Worm (Caenorhabditis elegans) whole organism, young adult: Measurements from ENCODE around the gene F14F8.9.

Experiments used
- B0336.3 ChIP-seq: fragments of 200-800 bp; sonication (Bioruptor generic); IDR thresholded peaks from 2 replicates; pipeline ENCODE4 v1.3.6; 2022; ENCODE audit warnings: missing genetic modification characterization, missing compliant biosample characterization
- F33H1.4 ChIP-seq: fragments of 200-800 bp; sonication (Bioruptor generic); IDR thresholded peaks from 2 replicates; pipeline ENCODE4 v1.3.6; 2022; ENCODE audit warnings: missing genetic modification reagents, missing genetic modification characterization, missing compliant biosample characterization
- F57A8.1 ChIP-seq: fragments of 200-800 bp; sonication (Bioruptor generic); optimal IDR thresholded peaks from 2 replicates; lab custom pipeline; 2018; ENCODE audit warnings: mild to moderate bottlenecking, missing genetic modification characterization, moderate library complexity, missing compliant biosample characterization
- T07F8.4 ChIP-seq: sonication (generic microtip); optimal IDR thresholded peaks from 2 replicates; lab custom pipeline; 2016; ENCODE audit warnings: mild to moderate bottlenecking, missing genetic modification characterization, moderate library complexity, missing compliant biosample characterization
- Y56A3A.18 ChIP-seq: fragments of 200-800 bp; sonication (Bioruptor generic); IDR thresholded peaks from 2 replicates; pipeline ENCODE4 v1.3.6; 2022; ENCODE audit warnings: missing genetic modification reagents, missing genetic modification characterization, missing compliant biosample characterization
- Y67H2A.10 ChIP-seq: fragments of 200-800 bp; sonication (Bioruptor generic); conservative IDR thresholded peaks from 2 replicates; pipeline ENCODE4 v1.3.6; 2022; ENCODE audit warnings: missing genetic modification reagents, missing genetic modification characterization, missing compliant biosample characterization
- attf-3 ChIP-seq: fragments of 200-800 bp; sonication (Bioruptor generic); conservative IDR thresholded peaks from 2 replicates; pipeline ENCODE4 v1.3.6; 2022; ENCODE audit warnings: missing genetic modification reagents, missing genetic modification characterization, missing compliant biosample characterization
- ceh-27 ChIP-seq: fragments of 200-800 bp; sonication (Bioruptor generic); optimal IDR thresholded peaks from 2 replicates; lab custom pipeline; 2018; ENCODE audit warnings: mild to moderate bottlenecking, missing genetic modification characterization, moderate library complexity, missing compliant biosample characterization
- ekl-4 ChIP-seq: fragments of 200-800 bp; sonication (Bioruptor generic); IDR thresholded peaks from 2 replicates; pipeline ENCODE4 v1.3.6; 2022; ENCODE audit warnings: missing genetic modification reagents, missing genetic modification characterization, missing compliant biosample characterization
- lin-26 ChIP-seq: fragments of 200-800 bp; sonication (Bioruptor generic); IDR thresholded peaks from 2 replicates; pipeline ENCODE4 v1.3.6; 2022; ENCODE audit warnings: missing genetic modification reagents, missing genetic modification characterization, missing compliant biosample characterization
- madf-10 ChIP-seq: sonication (generic microtip); optimal IDR thresholded peaks from 2 replicates; lab custom pipeline; 2016; ENCODE audit warnings: mild to moderate bottlenecking, missing genetic modification characterization, missing compliant biosample characterization
- pha-4 ChIP-seq: fragments of 150-350 bp; sonication (generic microtip); optimal IDR thresholded peaks from 2 replicates; lab custom pipeline; 2014; ENCODE audit warnings: missing biosample characterization, missing genetic modification reagents, missing genetic modification characterization

DNA sequence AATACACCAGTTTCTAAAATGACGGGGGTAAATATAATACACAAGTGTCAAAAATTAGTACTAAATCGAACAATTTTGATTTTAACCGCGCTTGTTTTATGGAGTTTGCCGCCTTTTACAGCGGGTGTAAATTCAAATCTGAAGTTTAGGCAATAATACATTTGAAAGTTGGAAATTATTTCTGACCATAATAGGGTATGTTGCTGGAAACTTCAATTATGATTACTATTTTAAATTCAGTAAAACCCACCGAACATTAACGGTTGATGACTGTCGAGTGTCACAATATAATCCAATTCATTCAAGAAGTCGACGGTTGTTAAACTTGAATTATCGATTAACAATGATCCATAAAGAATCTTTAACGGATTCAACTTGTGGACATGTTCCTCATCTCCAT, 45.4 kb upstream of the F14F8.9 start:
- no peak for TF ChIP-seq F57A8.1 (GFP tag; lab: Kevin White, UChicago)
- no peak for TF ChIP-seq ekl-4
- TF ChIP-seq attf-3 (GFP tag; lab: Robert Waterston, UW) = no peak
- TF ChIP-seq ceh-27 = no peak
- no peak for TF ChIP-seq lin-26 (GFP tag; lab: Robert Waterston, UW)
- no peak for TF ChIP-seq B0336.3
- no peak for TF ChIP-seq Y67H2A.10 (GFP tag; lab: Robert Waterston, UW)
- no peak for TF ChIP-seq madf-10 (tag; lab: Kevin White, UChicago)
- no peak for TF ChIP-seq Y56A3A.18
- TF ChIP-seq F33H1.4 (GFP tag; lab: Robert Waterston, UW) = no peak
- no peak for TF ChIP-seq pha-4 (tag; lab: Kevin White, UChicago)
- no peak for TF ChIP-seq T07F8.4 (tag; lab: Kevin White, UChicago)
